Worm (Caenorhabditis elegans) whole organism, L2 larva: ENCODE data around the gene Y38H6C.8.

ENCODE experiments used
- egl-27 ChIP-seq: sonication (generic microtip); optimal IDR thresholded peaks from 3 replicates; lab custom pipeline; 2017; ENCODE audit warnings: missing biosample characterization, missing genetic modification reagents, missing genetic modification characterization
- elt-1 ChIP-seq: fragments of 150-350 bp; optimal IDR thresholded peaks from 2 replicates; lab custom pipeline; 2014; ENCODE audit warnings: missing biosample characterization, missing genetic modification characterization
- nhr-237 ChIP-seq: fragments of 150-350 bp; optimal IDR thresholded peaks from 2 replicates; lab custom pipeline; 2014; ENCODE audit warnings: missing biosample characterization, missing genetic modification characterization

DNA sequence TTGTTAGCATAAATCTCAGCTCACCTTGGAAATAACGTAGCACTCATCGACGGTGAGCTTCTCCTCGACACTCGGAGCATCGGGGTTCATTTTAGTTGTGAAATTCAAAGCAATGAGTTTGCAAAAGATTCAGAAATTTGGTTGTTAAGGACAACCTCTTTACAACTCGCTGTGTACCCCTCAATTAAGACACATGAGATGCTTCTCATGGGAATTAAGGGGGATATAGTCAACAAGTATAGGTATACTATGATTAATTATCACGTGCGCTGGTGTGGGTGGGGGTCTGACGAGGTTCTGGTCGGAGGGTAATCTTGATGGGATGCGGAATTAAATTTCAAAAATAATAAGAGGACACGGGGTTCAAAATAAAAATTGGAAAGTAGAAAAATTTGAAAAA is 13.4 kb upstream of the Y38H6C.8 start, which contains the start of gene dct-14:
- TF ChIP-seq nhr-237 (tag; lab: Kevin White, UChicago) (no peak), egl-27 (no peak), elt-1 (tag; lab: Kevin White, UChicago) (no peak)
